Worm (Caenorhabditis elegans) whole organism, young adult: ENCODE results near the gene B0035.3.

Experiments
- D2030.7 ChIP-seq: fragments of 200-800 bp; sonication (Bioruptor generic); IDR thresholded peaks from 2 replicates; pipeline ENCODE4 v1.3.6; 2022; ENCODE audit warnings: missing genetic modification reagents, missing genetic modification characterization, missing compliant biosample characterization
- F23B12.7 ChIP-seq: sonication (generic microtip); optimal IDR thresholded peaks from 2 replicates; lab custom pipeline; 2017; ENCODE audit warnings: missing genetic modification characterization, mild to moderate bottlenecking, missing compliant biosample characterization, antibody characterized with exemption, moderate library complexity; ENCODE audit not compliant: insufficient read depth
- F37B4.10 ChIP-seq: fragments of 200-800 bp; sonication (Bioruptor generic); IDR thresholded peaks from 2 replicates; pipeline ENCODE4 v1.3.6; 2022; ENCODE audit warnings: missing genetic modification characterization, missing compliant biosample characterization
- F39B2.1 ChIP-seq: fragments of 200-800 bp; sonication (Bioruptor generic); IDR thresholded peaks from 2 replicates; pipeline ENCODE4 v1.3.6; 2022; ENCODE audit warnings: missing genetic modification reagents, missing genetic modification characterization, missing compliant biosample characterization
- F57C9.4 ChIP-seq: sonication (generic microtip); optimal IDR thresholded peaks from 2 replicates; lab custom pipeline; 2017; ENCODE audit warnings: mild to moderate bottlenecking, missing genetic modification characterization, missing compliant biosample characterization
- T26A5.8 ChIP-seq: sonication (generic microtip); optimal IDR thresholded peaks from 2 replicates; lab custom pipeline; 2016; ENCODE audit warnings: missing genetic modification characterization, missing compliant biosample characterization
- Y53F4B.3 ChIP-seq: fragments of 200-800 bp; sonication (Bioruptor generic); IDR thresholded peaks from 2 replicates; pipeline ENCODE4 v1.3.6; 2022; ENCODE audit warnings: missing genetic modification reagents, missing genetic modification characterization, missing compliant biosample characterization
- aptf-3 ChIP-seq: fragments of 200-800 bp; sonication (Bioruptor generic); IDR thresholded peaks from 2 replicates; pipeline ENCODE4 v1.3.6; 2022; ENCODE audit warnings: missing genetic modification characterization, missing compliant biosample characterization
- attf-3 ChIP-seq: fragments of 200-800 bp; sonication (Bioruptor generic); conservative IDR thresholded peaks from 2 replicates; pipeline ENCODE4 v1.3.6; 2022; ENCODE audit warnings: missing genetic modification reagents, missing genetic modification characterization, missing compliant biosample characterization
- attf-5 ChIP-seq: fragments of 200-800 bp; sonication (Bioruptor generic); optimal IDR thresholded peaks from 2 replicates; lab custom pipeline; 2018; ENCODE audit warnings: mild to moderate bottlenecking, missing genetic modification characterization, missing compliant biosample characterization
- attf-6 ChIP-seq: fragments of 200-800 bp; sonication (Bioruptor generic); IDR thresholded peaks from 2 replicates; pipeline ENCODE4 v1.3.6; 2022; ENCODE audit warnings: missing genetic modification reagents, missing genetic modification characterization, missing compliant biosample characterization
- ccch-3 ChIP-seq: fragments of 200-800 bp; sonication (Bioruptor generic); optimal IDR thresholded peaks from 2 replicates; lab custom pipeline; 2018; ENCODE audit warnings: mild to moderate bottlenecking, missing genetic modification characterization, missing compliant biosample characterization
- cebp-2 ChIP-seq: fragments of 200-800 bp; sonication (Bioruptor generic); IDR thresholded peaks from 2 replicates; pipeline ENCODE4 v1.3.6; 2022; ENCODE audit warnings: missing genetic modification characterization, missing compliant biosample characterization
- dpl-1 ChIP-seq: fragments of 150-350 bp; optimal IDR thresholded peaks from 2 replicates; lab custom pipeline; 2014; ENCODE audit warnings: missing biosample characterization, missing genetic modification reagents, missing genetic modification characterization
- egrh-3 ChIP-seq: fragments of 200-800 bp; sonication (Bioruptor generic); IDR thresholded peaks from 2 replicates; pipeline ENCODE4 v1.3.6; 2022; ENCODE audit warnings: missing genetic modification reagents, missing genetic modification characterization, missing compliant biosample characterization
- fkh-3 ChIP-seq: sonication (generic microtip); optimal IDR thresholded peaks from 2 replicates; lab custom pipeline; 2016; ENCODE audit warnings: mild to moderate bottlenecking, missing genetic modification characterization, missing compliant biosample characterization
- gei-17 ChIP-seq: fragments of 200-800 bp; sonication (Bioruptor generic); optimal IDR thresholded peaks from 2 replicates; lab custom pipeline; 2018; ENCODE audit warnings: mild to moderate bottlenecking, missing genetic modification characterization, missing compliant biosample characterization
- hlh-12 ChIP-seq: sonication (generic microtip); optimal IDR thresholded peaks from 2 replicates; lab custom pipeline; 2016; ENCODE audit warnings: missing genetic modification characterization, missing compliant biosample characterization
- hlh-26 ChIP-seq: fragments of 200-800 bp; sonication (Bioruptor generic); conservative IDR thresholded peaks from 2 replicates; pipeline ENCODE4 v1.3.6; 2022; ENCODE audit warnings: missing genetic modification reagents, missing genetic modification characterization, missing compliant biosample characterization
- hmg-20 ChIP-seq: fragments of 200-800 bp; sonication (Bioruptor generic); IDR thresholded peaks from 2 replicates; pipeline ENCODE4 v1.3.6; 2022; ENCODE audit warnings: missing genetic modification reagents, missing genetic modification characterization, missing compliant biosample characterization
- lag-1 ChIP-seq: fragments of 200-800 bp; sonication (Bioruptor generic); IDR thresholded peaks from 2 replicates; pipeline ENCODE4 v1.3.6; 2022; ENCODE audit warnings: missing genetic modification reagents, missing genetic modification characterization, missing compliant biosample characterization
- lin-40 ChIP-seq: sonication (generic microtip); optimal IDR thresholded peaks from 2 replicates; lab custom pipeline; 2016; ENCODE audit warnings: missing genetic modification characterization, mild to moderate bottlenecking, missing compliant biosample characterization, missing genotype, missing genetic modification reagents
- lin-54 ChIP-seq: fragments of 200-800 bp; sonication (Bioruptor generic); optimal IDR thresholded peaks from 2 replicates; lab custom pipeline; 2018; ENCODE audit warnings: mild to moderate bottlenecking, missing genetic modification characterization, missing compliant biosample characterization
- lir-1 ChIP-seq: fragments of 200-800 bp; sonication (Bioruptor generic); conservative IDR thresholded peaks from 2 replicates; pipeline ENCODE4 v1.3.6; 2022; ENCODE audit warnings: missing genetic modification reagents, missing genetic modification characterization, missing compliant biosample characterization
- lsl-1 ChIP-seq: fragments of 200-800 bp; sonication (Bioruptor generic); optimal IDR thresholded peaks from 2 replicates; lab custom pipeline; 2018; ENCODE audit warnings: mild to moderate bottlenecking, missing genetic modification characterization, moderate library complexity, missing compliant biosample characterization
- madf-6 ChIP-seq: fragments of 200-800 bp; sonication (Bioruptor generic); IDR thresholded peaks from 2 replicates; pipeline ENCODE4 v1.3.6; 2022; ENCODE audit warnings: missing genetic modification reagents, missing genetic modification characterization, missing compliant biosample characterization
- madf-8 ChIP-seq: fragments of 200-800 bp; sonication (Bioruptor generic); conservative IDR thresholded peaks from 2 replicates; pipeline ENCODE4 v1.3.6; 2022; ENCODE audit warnings: missing genetic modification reagents, missing genetic modification characterization, missing compliant biosample characterization
- mcd-1 ChIP-seq: fragments of 200-800 bp; sonication (Bioruptor generic); IDR thresholded peaks from 2 replicates; pipeline ENCODE4 v1.3.6; 2022; ENCODE audit warnings: missing genetic modification reagents, missing genetic modification characterization, missing compliant biosample characterization
- nfya-1 ChIP-seq: sonication (generic microtip); optimal IDR thresholded peaks from 2 replicates; lab custom pipeline; 2017; ENCODE audit warnings: antibody characterized with exemption, missing compliant biosample characterization, missing genetic modification characterization, borderline replicate concordance; ENCODE audit not compliant: insufficient read depth
- nhr-179 ChIP-seq: sonication (generic microtip); optimal IDR thresholded peaks from 2 replicates; lab custom pipeline; 2016; ENCODE audit warnings: mild to moderate bottlenecking, missing genetic modification characterization, missing compliant biosample characterization
- pbrm-1 ChIP-seq: fragments of 200-800 bp; sonication (Bioruptor generic); IDR thresholded peaks from 2 replicates; pipeline ENCODE4 v1.3.6; 2022; ENCODE audit warnings: missing genetic modification reagents, missing genetic modification characterization, missing compliant biosample characterization
- pha-4 ChIP-seq: fragments of 150-350 bp; sonication (generic microtip); optimal IDR thresholded peaks from 2 replicates; lab custom pipeline; 2014; ENCODE audit warnings: missing biosample characterization, missing genetic modification reagents, missing genetic modification characterization
- snpc-3.4 ChIP-seq: sonication (generic microtip); optimal IDR thresholded peaks from 2 replicates; lab custom pipeline; 2017; ENCODE audit warnings: missing genetic modification characterization, mild to moderate bottlenecking, missing compliant biosample characterization, antibody characterized with exemption, moderate library complexity, missing genotype, missing genetic modification reagents
- somi-1 ChIP-seq: fragments of 200-800 bp; sonication (Bioruptor generic); optimal IDR thresholded peaks from 2 replicates; lab custom pipeline; 2018; ENCODE audit warnings: mild to moderate bottlenecking, missing genetic modification characterization, missing compliant biosample characterization
- tbx-9 ChIP-seq: sonication (generic microtip); optimal IDR thresholded peaks from 2 replicates; lab custom pipeline; 2016; ENCODE audit warnings: borderline replicate concordance, missing genetic modification characterization, inconsistent platforms, missing compliant biosample characterization
- unc-130 ChIP-seq: sonication (generic microtip); optimal IDR thresholded peaks from 2 replicates; lab custom pipeline; 2016; ENCODE audit warnings: missing genetic modification reagents, missing genetic modification characterization, missing compliant biosample characterization
- xnd-1 ChIP-seq: sonication (generic microtip); optimal IDR thresholded peaks from 2 replicates; lab custom pipeline; 2016; ENCODE audit warnings: missing genotype, missing genetic modification reagents, missing genetic modification characterization, missing compliant biosample characterization
- ztf-18 ChIP-seq: sonication (generic microtip); optimal IDR thresholded peaks from 2 replicates; lab custom pipeline; 2016; ENCODE audit warnings: missing genotype, mild to moderate bottlenecking, missing genetic modification characterization, missing compliant biosample characterization
- ztf-6 ChIP-seq: fragments of 200-800 bp; sonication (Bioruptor generic); IDR thresholded peaks from 2 replicates; pipeline ENCODE4 v1.3.6; 2022; ENCODE audit warnings: missing genetic modification reagents, missing genetic modification characterization, missing compliant biosample characterization

The B0035.3 gene

ce11 chrIV:11349747-11350146 lies 34.9 kb upstream of the B0035.3 start:
- TF ChIP-seq F37B4.10 (GFP tag; lab: Robert Waterston, UW) (no peak), hlh-12 (tag; lab: Kevin White, UChicago) (no peak), lin-40 (tag; lab: Kevin White, UChicago) (no peak), lsl-1 (no peak), xnd-1 (no peak), dpl-1 (GFP tag; lab: Kevin White, UChicago) (no peak), gei-17 (GFP tag; lab: Kevin White, UChicago) (no peak), fkh-3 (tag; lab: Kevin White, UChicago) (no peak), F57C9.4 (tag; lab: Kevin White, UChicago) (no peak), mcd-1 (GFP tag; lab: Robert Waterston, UW) (no peak), D2030.7 (GFP tag; lab: Robert Waterston, UW) (no peak), tbx-9 (no peak), hlh-26 (GFP tag; lab: Robert Waterston, UW) (no peak), cebp-2 (no peak), aptf-3 (GFP tag; lab: Robert Waterston, UW) (no peak), attf-5 (GFP tag; lab: Kevin White, UChicago) (no peak)
- TF ChIP-seq, all 124 proteins: peak for 0

- no peak for TF ChIP-seq ztf-6 (GFP tag; lab: Robert Waterston, UW)
- TF ChIP-seq madf-8 (GFP tag; lab: Robert Waterston, UW) = no peak
- no peak for TF ChIP-seq madf-6 (GFP tag; lab: Robert Waterston, UW)
- TF ChIP-seq pha-4 = no peak
- TF ChIP-seq lin-54 (GFP tag; lab: Kevin White, UChicago) = no peak
- no peak for TF ChIP-seq pbrm-1 (GFP tag; lab: Robert Waterston, UW)
- TF ChIP-seq ztf-18 (tag; lab: Kevin White, UChicago) = no peak
Observed at ce11 chrIV:11348822-11349221, 34.0 kb upstream of the B0035.3 start.

ce11 chrIV:11347275-11347674 lies 32.5 kb upstream of the B0035.3 start:
- TF ChIP-seq attf-3 (GFP tag; lab: Robert Waterston, UW) = no peak
- no peak for TF ChIP-seq nhr-179
- no peak for TF ChIP-seq ccch-3 (GFP tag; lab: Kevin White, UChicago)
- no peak for TF ChIP-seq unc-130 (GFP tag; lab: Kevin White, UChicago)
- TF ChIP-seq nfya-1 (tag; lab: Kevin White, UChicago) = no peak
- TF ChIP-seq lag-1 (GFP tag; lab: Robert Waterston, UW) = no peak
- no peak for TF ChIP-seq xnd-1
- TF ChIP-seq F39B2.1 (GFP tag; lab: Robert Waterston, UW) = no peak
- no peak for TF ChIP-seq snpc-3.4
- TF ChIP-seq attf-6 (GFP tag; lab: Robert Waterston, UW) = no peak
- TF ChIP-seq egrh-3 = no peak
- TF ChIP-seq hmg-20 (GFP tag; lab: Robert Waterston, UW) = no peak
- no peak for TF ChIP-seq somi-1 (GFP tag; lab: Kevin White, UChicago)
- no peak for TF ChIP-seq lir-1 (GFP tag; lab: Robert Waterston, UW)
- TF ChIP-seq Y53F4B.3 (GFP tag; lab: Robert Waterston, UW) = no peak
- no peak for TF ChIP-seq T26A5.8 (tag; lab: Kevin White, UChicago)
- TF ChIP-seq F23B12.7 (tag; lab: Kevin White, UChicago) = no peak
